Fruit fly (Drosophila melanogaster) whole organism, embryonic: ENCODE results near the gene kin17.

Source experiments
- Antp ChIP-seq: fragments of 200-800 bp; sonication (Bioruptor generic); optimal IDR thresholded peaks from 3 replicates; lab custom pipeline; 2016; ENCODE audit warnings: missing biosample characterization, missing genetic modification characterization
- Asciz ChIP-seq: fragments of 200-800 bp; sonication (Bioruptor generic); optimal IDR thresholded peaks from 2 replicates; lab custom pipeline; 2017; ENCODE audit warnings: missing biosample characterization, mild to moderate bottlenecking, missing genetic modification characterization, missing genetic modification reagents
- B-H1 ChIP-seq: fragments of 200-800 bp; sonication (Bioruptor generic); IDR thresholded peaks from 3 replicates; pipeline ENCODE4 v1.3.6; 2022; ENCODE audit warnings: missing biosample characterization, missing genetic modification characterization
- B-H2 ChIP-seq: fragments of 200-800 bp; sonication (Bioruptor generic); optimal IDR thresholded peaks from 2 replicates; lab custom pipeline; 2018; ENCODE audit warnings: missing biosample characterization, mild to moderate bottlenecking, missing genetic modification characterization
- CG10979 ChIP-seq: fragments of 200-800 bp; sonication (Bioruptor generic); optimal IDR thresholded peaks from 2 replicates; lab custom pipeline; 2018; ENCODE audit warnings: missing biosample characterization, mild to moderate bottlenecking, missing genetic modification characterization, moderate library complexity
- CG11560 ChIP-seq: fragments of 200-800 bp; sonication (Bioruptor generic); IDR thresholded peaks from 3 replicates; pipeline ENCODE4 v1.3.6; 2022; ENCODE audit warnings: missing biosample characterization, missing genetic modification characterization
- CG12236 ChIP-seq: fragments of 200-800 bp; sonication (Bioruptor generic); optimal IDR thresholded peaks from 2 replicates; lab custom pipeline; 2016; ENCODE audit warnings: missing biosample characterization, missing genetic modification characterization
- CG13624 ChIP-seq: fragments of 200-800 bp; sonication (Bioruptor generic); optimal IDR thresholded peaks from 2 replicates; lab custom pipeline; 2016; ENCODE audit warnings: missing biosample characterization, missing genetic modification characterization
- CG14965 ChIP-seq: fragments of 200-800 bp; sonication (Bioruptor generic); optimal IDR thresholded peaks from 2 replicates; lab custom pipeline; 2016; ENCODE audit warnings: missing biosample characterization, missing genetic modification characterization, borderline replicate concordance
- CG15696 ChIP-seq: fragments of 200-800 bp; sonication (Bioruptor generic); optimal IDR thresholded peaks from 2 replicates; lab custom pipeline; 2019; ENCODE audit warnings: missing biosample characterization, mild to moderate bottlenecking, missing genetic modification characterization, moderate library complexity
- CG1647 ChIP-seq: fragments of 200-800 bp; sonication (Bioruptor generic); optimal IDR thresholded peaks from 3 replicates; lab custom pipeline; 2016; ENCODE audit warnings: missing biosample characterization, missing genetic modification characterization
- CG16779 ChIP-seq: fragments of 200-800 bp; sonication (Bioruptor generic); IDR thresholded peaks from 2 replicates; pipeline ENCODE4 v1.3.6; 2022; ENCODE audit warnings: missing biosample characterization, missing genetic modification characterization
- CG16815 ChIP-seq: fragments of 200-800 bp; sonication (Bioruptor generic); optimal IDR thresholded peaks from 3 replicates; lab custom pipeline; 2017; ENCODE audit warnings: missing biosample characterization, mild to moderate bottlenecking, missing genetic modification characterization
- CG17186 ChIP-seq: fragments of 200-800 bp; sonication (Bioruptor generic); optimal IDR thresholded peaks from 3 replicates; lab custom pipeline; 2017; ENCODE audit warnings: missing biosample characterization, missing genetic modification reagents, missing genetic modification characterization
- CG2116 ChIP-seq: fragments of 200-800 bp; sonication (Bioruptor generic); optimal IDR thresholded peaks from 3 replicates; lab custom pipeline; 2018; ENCODE audit warnings: missing biosample characterization, mild to moderate bottlenecking, missing genetic modification characterization
- CG30020 ChIP-seq: fragments of 200-800 bp; optimal IDR thresholded peaks from 2 replicates; lab custom pipeline; 2019; ENCODE audit warnings: missing biosample characterization, mild to moderate bottlenecking, missing genetic modification characterization, moderate library complexity
- CG3065 ChIP-seq: fragments of 200-800 bp; sonication (Bioruptor generic); optimal IDR thresholded peaks from 2 replicates; lab custom pipeline; 2016; ENCODE audit warnings: missing biosample characterization, missing genetic modification characterization
- CG42726 ChIP-seq: fragments of 200-800 bp; sonication (Bioruptor generic); IDR thresholded peaks from 2 replicates; pipeline ENCODE4 v1.3.6; 2022; ENCODE audit warnings: missing biosample characterization, missing genetic modification characterization; ENCODE audit not compliant: partially characterized antibody
- CG4707 ChIP-seq: fragments of 200-800 bp; sonication (Bioruptor generic); optimal IDR thresholded peaks from 2 replicates; lab custom pipeline; 2018; ENCODE audit warnings: missing biosample characterization, mild to moderate bottlenecking, missing genetic modification characterization, moderate library complexity
- CG6854 ChIP-seq: fragments of 200-800 bp; sonication (Bioruptor generic); optimal IDR thresholded peaks from 3 replicates; lab custom pipeline; 2017; ENCODE audit warnings: missing biosample characterization, mild to moderate bottlenecking, missing genetic modification characterization
- CG8388 ChIP-seq: fragments of 200-800 bp; sonication (Bioruptor generic); optimal IDR thresholded peaks from 2 replicates; lab custom pipeline; 2019; ENCODE audit warnings: missing biosample characterization, mild to moderate bottlenecking, missing genetic modification characterization, moderate library complexity
- CG9876 ChIP-seq: fragments of 200-800 bp; sonication (Bioruptor generic); optimal IDR thresholded peaks from 2 replicates; lab custom pipeline; 2016; ENCODE audit warnings: missing biosample characterization, missing genetic modification characterization
- CTCF ChIP-seq: fragments of 200-800 bp; sonication (Bioruptor generic); optimal IDR thresholded peaks from 2 replicates; lab custom pipeline; 2017; ENCODE audit warnings: missing biosample characterization, mild to moderate bottlenecking, missing genetic modification characterization, moderate library complexity
- CoRest ChIP-seq: fragments of 200-800 bp; sonication (Bioruptor generic); optimal IDR thresholded peaks from 3 replicates; lab custom pipeline; 2018; ENCODE audit warnings: missing biosample characterization, mild to moderate bottlenecking, missing genetic modification characterization, moderate library complexity
- Dad ChIP-seq: fragments of 200-800 bp; sonication (Bioruptor generic); optimal IDR thresholded peaks from 3 replicates; lab custom pipeline; 2016; ENCODE audit warnings: missing biosample characterization, missing genetic modification characterization
- Dip3 ChIP-seq: fragments of 200-800 bp; sonication (Bioruptor generic); optimal IDR thresholded peaks from 3 replicates; lab custom pipeline; 2016; ENCODE audit warnings: missing biosample characterization, missing genetic modification characterization
- Elba2 ChIP-seq: fragments of 200-800 bp; sonication (Bioruptor generic); optimal IDR thresholded peaks from 3 replicates; lab custom pipeline; 2016; ENCODE audit warnings: missing biosample characterization, missing genetic modification characterization
- Jarid2 ChIP-seq: fragments of 200-800 bp; sonication (Bioruptor generic); optimal IDR thresholded peaks from 3 replicates; lab custom pipeline; 2017; ENCODE audit warnings: mild to moderate bottlenecking, missing biosample characterization, missing genetic modification reagents, missing genetic modification characterization
- MBD-R2 ChIP-seq: fragments of 200-800 bp; sonication (Bioruptor generic); IDR thresholded peaks from 2 replicates; pipeline ENCODE4 v1.3.6; 2022; ENCODE audit warnings: missing biosample characterization, missing genetic modification characterization
- MTF-1 ChIP-seq: fragments of 200-800 bp; sonication (Bioruptor generic); optimal IDR thresholded peaks from 2 replicates; lab custom pipeline; 2018; ENCODE audit warnings: missing biosample characterization, mild to moderate bottlenecking, missing genetic modification characterization, borderline replicate concordance
- Nf-YA ChIP-seq: fragments of 200-800 bp; sonication (Bioruptor generic); IDR thresholded peaks from 2 replicates; pipeline ENCODE4 v1.3.6; 2022; ENCODE audit warnings: missing biosample characterization, missing genetic modification characterization
- Nf-YC ChIP-seq: fragments of 200-800 bp; optimal IDR thresholded peaks from 3 replicates; lab custom pipeline; 2019; ENCODE audit warnings: missing biosample characterization, mild to moderate bottlenecking, missing genetic modification characterization, moderate library complexity
- Poxn ChIP-seq: fragments of 200-800 bp; sonication (Bioruptor generic); IDR thresholded peaks from 2 replicates; pipeline ENCODE4 v1.3.6; 2022; ENCODE audit warnings: missing biosample characterization, missing genetic modification characterization
- Sry-δ ChIP-seq: fragments of 200-800 bp; sonication (Bioruptor generic); optimal IDR thresholded peaks from 2 replicates; lab custom pipeline; 2016; ENCODE audit warnings: missing biosample characterization, missing genetic modification characterization
- Tbp ChIP-seq: fragments of >200 bp; optimal IDR thresholded peaks from 2 replicates; lab custom pipeline; 2018; ENCODE audit warnings: missing biosample characterization, missing genetic modification characterization
- abd-A ChIP-seq: fragments of 200-800 bp; sonication (Bioruptor generic); optimal IDR thresholded peaks from 3 replicates; lab custom pipeline; 2019; ENCODE audit warnings: missing biosample characterization, mild to moderate bottlenecking, missing genetic modification characterization, moderate library complexity
- ap ChIP-seq: fragments of 200-800 bp; sonication (Bioruptor generic); IDR thresholded peaks from 2 replicates; pipeline ENCODE4 v1.3.6; 2022; ENCODE audit warnings: missing biosample characterization, missing genetic modification characterization
- cg ChIP-seq: fragments of 200-800 bp; sonication (Bioruptor generic); optimal IDR thresholded peaks from 3 replicates; lab custom pipeline; 2019; ENCODE audit warnings: missing biosample characterization, mild to moderate bottlenecking, missing genetic modification characterization, moderate library complexity
- corto ChIP-seq: fragments of 200-800 bp; sonication (Bioruptor generic); optimal IDR thresholded peaks from 2 replicates; lab custom pipeline; 2016; ENCODE audit warnings: missing biosample characterization, mild to moderate bottlenecking, missing genetic modification characterization, moderate library complexity
- dati ChIP-seq: fragments of 200-800 bp; sonication (Bioruptor generic); IDR thresholded peaks from 2 replicates; pipeline ENCODE4 v1.3.6; 2022; ENCODE audit warnings: missing biosample characterization, missing genetic modification characterization
- fd3F ChIP-seq: fragments of 200-800 bp; sonication (Bioruptor generic); optimal IDR thresholded peaks from 2 replicates; lab custom pipeline; 2018; ENCODE audit warnings: missing biosample characterization, mild to moderate bottlenecking, missing genetic modification characterization, moderate library complexity
- ftz-f1 ChIP-seq: fragments of 200-800 bp; sonication (Bioruptor generic); optimal IDR thresholded peaks from 2 replicates; lab custom pipeline; 2016; ENCODE audit warnings: missing biosample characterization, missing genetic modification characterization
- h ChIP-seq: fragments of >200 bp; optimal IDR thresholded peaks from 2 replicates; lab custom pipeline; 2017
- hbn ChIP-seq: fragments of 200-800 bp; sonication (Bioruptor generic); IDR thresholded peaks from 2 replicates; pipeline ENCODE4 v1.3.6; 2022; ENCODE audit warnings: missing biosample characterization, missing genetic modification characterization; ENCODE audit not compliant: partially characterized antibody
- kah ChIP-seq: fragments of 200-800 bp; sonication (Bioruptor generic); optimal IDR thresholded peaks from 2 replicates; lab custom pipeline; 2018; ENCODE audit warnings: missing biosample characterization, mild to moderate bottlenecking, missing genetic modification characterization
- ken ChIP-seq: fragments of 200-800 bp; sonication (Bioruptor generic); IDR thresholded peaks from 3 replicates; pipeline ENCODE4 v1.3.6; 2022; ENCODE audit warnings: missing biosample characterization, missing genetic modification characterization
- row ChIP-seq: fragments of 200-800 bp; sonication (Bioruptor generic); IDR thresholded peaks from 3 replicates; pipeline ENCODE4 v1.3.6; 2022; ENCODE audit warnings: missing biosample characterization, missing genetic modification characterization
- sim ChIP-seq: fragments of 200-800 bp; sonication (Bioruptor generic); IDR thresholded peaks from 2 replicates; pipeline ENCODE4 v1.3.6; 2022; ENCODE audit warnings: missing biosample characterization, missing genetic modification characterization
- sug ChIP-seq: fragments of 200-800 bp; optimal IDR thresholded peaks from 2 replicates; lab custom pipeline; 2019; ENCODE audit warnings: missing biosample characterization, mild to moderate bottlenecking, missing genetic modification characterization, moderate library complexity
- tll ChIP-seq, 2 experiments: fragments of 200-800 bp in 1 of 2; fragments of >200 bp in 1 of 2; sonication (Bioruptor generic) in 1 of 2; optimal IDR thresholded peaks; 2 replicates each; lab custom pipeline; 2017 to 2019; ENCODE audit warnings: missing biosample characterization in 2 of 2, missing genetic modification characterization in 2 of 2, mild to moderate bottlenecking in 1 of 2, moderate library complexity in 1 of 2

The kin17 gene

dm6 chr3L:20384086-20384810 lies 27.6 kb downstream of the kin17 start, which contains the start of the genes CG5498 and fbl (continued):
- TF ChIP-seq CG16779, result no peak
- peak; percentile 38 for TF ChIP-seq Dad
- peak; percentile 38; the same call in 1 of the 2 replicates for TF ChIP-seq hbn
- peak; percentile 64 for TF ChIP-seq CG30020 (tag; lab: Kevin White, UChicago)
- peak; percentile 52 for TF ChIP-seq CG10979 (tag; lab: Kevin White, UChicago)
- TF ChIP-seq CG42726, result 0 out of 2 replicates have a peak, but pooled peaks have one; percentile 15
- TF ChIP-seq CG3065, result no peak
- peak; percentile 62 for TF ChIP-seq CG13624 (GFP tag; lab: Kevin White, UChicago)
- TF ChIP-seq Elba2 (GFP tag; lab: Kevin White, UChicago), result no peak
- no peak for TF ChIP-seq ftz-f1 (GFP tag; lab: Kevin White, UChicago)
- TF ChIP-seq tll (GFP tag; optimal IDR thresholded peaks at IDR 0.05; lab: Kevin White, UChicago), result no peak
- no peak for TF ChIP-seq Jarid2 (GFP tag; lab: Kevin White, UChicago)
- no peak for TF ChIP-seq Nf-YA
- no peak for TF ChIP-seq CG4707
- TF ChIP-seq CG6854, result no peak
- TF ChIP-seq CG2116 (GFP tag; lab: Kevin White, UChicago), result peak; percentile 76
- TF ChIP-seq CTCF (GFP tag; lab: Kevin White, UChicago), result no peak
- TF ChIP-seq CG11560 (tag; lab: Robert Waterston, UW), result no peak
- TF ChIP-seq h (lab: Kevin White, UChicago), result no peak
- peak; percentile 40 for TF ChIP-seq Sry-δ (GFP tag; lab: Kevin White, UChicago)
- peak; percentile 68 for TF ChIP-seq sug (tag; lab: Kevin White, UChicago)
- TF ChIP-seq CG9876, result no peak
- peak; percentile 26 for TF ChIP-seq CG16815 (GFP tag; lab: Kevin White, UChicago)
- no peak for TF ChIP-seq kah
- TF ChIP-seq MBD-R2, result peak; percentile 75
- no peak for TF ChIP-seq CG12236
- peak; percentile 54 for TF ChIP-seq Dip3
- TF ChIP-seq abd-A (tag; lab: Kevin White, UChicago), result no peak
- no peak for TF ChIP-seq CG14965 (GFP tag; lab: Kevin White, UChicago)
- TF ChIP-seq CG8388 (GFP tag; lab: Kevin White, UChicago), result peak; percentile 47
- no peak for TF ChIP-seq ken
- TF ChIP-seq CG1647 (GFP tag; lab: Kevin White, UChicago), result peak; percentile 31
- peak; percentile 61 for TF ChIP-seq CG15696
- no peak for TF ChIP-seq cg
- TF ChIP-seq fd3F (GFP tag; lab: Kevin White, UChicago), result peak; percentile 37
- TF ChIP-seq Antp (GFP tag; lab: Kevin White, UChicago), result no peak
- TF ChIP-seq B-H1 (GFP tag; lab: Robert Waterston, UW), result no peak; the same call in 2 of the 3 replicates
- TF ChIP-seq dati (GFP tag; lab: Robert Waterston, UW), result no peak
- no peak for TF ChIP-seq ap (GFP tag; lab: Robert Waterston, UW)
- TF ChIP-seq CoRest (tag; lab: Kevin White, UChicago), result peak; percentile 80
- TF ChIP-seq Nf-YC, result peak; percentile 68
- TF ChIP-seq B-H2, result peak; percentile 70
- peak; percentile 38 for TF ChIP-seq Asciz
- peak; percentile 56 for TF ChIP-seq row (GFP tag; lab: Robert Waterston, UW)
- TF ChIP-seq MTF-1 (GFP tag; lab: Kevin White, UChicago), result no peak
- TF ChIP-seq Poxn (GFP tag; lab: Robert Waterston, UW), result no peak
- peak; percentile 38 for TF ChIP-seq corto
- no peak for TF ChIP-seq sim
- no peak for TF ChIP-seq Tbp (GFP tag; lab: Kevin White, UChicago)
- no peak for TF ChIP-seq CG17186 (GFP tag; lab: Kevin White, UChicago)
